Worm (Caenorhabditis elegans): ENCODE data around the gene lin-66.

DNA sequence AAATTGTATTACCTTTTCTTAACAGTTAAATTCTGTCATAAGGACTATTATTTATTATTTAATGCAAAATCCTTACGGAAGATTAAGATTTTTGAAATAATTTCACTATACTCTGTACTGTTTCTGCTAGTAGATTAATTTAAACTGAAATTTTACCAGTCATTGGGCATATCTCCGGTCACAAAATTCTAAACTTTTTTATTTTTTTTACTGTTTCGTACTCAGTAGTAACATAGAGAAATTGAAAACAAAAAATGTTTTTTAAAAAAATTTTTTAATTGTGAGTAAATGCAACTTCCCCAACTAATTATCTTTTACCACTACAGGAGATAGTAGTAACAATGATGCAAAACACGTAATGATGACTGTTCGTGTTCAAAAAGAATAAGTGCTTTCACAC, 49.6 kb upstream of the lin-66 start:
- TF ChIP-seq dao-5 (tag; optimal IDR thresholded peaks at IDR 0.05): no peak
- no peak for TF ChIP-seq him-1 (tag; optimal IDR thresholded peaks at IDR 0.05)
